Worm (Caenorhabditis elegans): ENCODE results near the gene C35D10.5.

DNA sequence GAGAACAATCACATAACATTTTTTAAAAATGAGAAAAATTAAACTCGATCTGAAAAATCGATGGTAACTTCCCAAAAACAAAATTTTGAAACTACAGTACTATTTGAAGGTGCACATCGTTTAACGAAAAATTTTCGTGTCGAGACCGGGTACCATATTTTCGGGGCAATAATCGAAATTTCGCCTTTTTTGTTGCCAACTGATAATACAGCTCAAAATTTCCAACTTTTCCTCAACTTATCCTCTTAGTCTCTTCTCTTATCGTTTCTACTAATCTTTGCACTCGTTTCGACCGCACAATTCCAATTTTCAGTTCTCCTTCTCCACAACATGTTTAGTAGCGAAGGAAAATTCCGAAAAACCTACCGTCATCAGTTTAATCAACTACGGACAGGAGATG lies 44.7 kb downstream of the C35D10.5 start, which contains the start of gene rom-1:
- TF ChIP-seq W03F9.2 (tag; optimal IDR thresholded peaks at IDR 0.05) (no peak), him-1 (tag; optimal IDR thresholded peaks at IDR 0.05) (no peak), dao-5 (tag; optimal IDR thresholded peaks at IDR 0.05) (no peak)

Data from whole organism, L4/young adult.